Fruit fly (Drosophila melanogaster) whole organism: ENCODE measurements around the gene Tsp33B.

ENCODE experiments used
- CG8478 ChIP-seq: fragments of >200 bp; optimal IDR thresholded peaks from 2 replicates; lab custom pipeline; 2018; ENCODE audit warnings: inconsistent platforms
- Dll ChIP-seq: fragments of >200 bp; optimal IDR thresholded peaks from 2 replicates; lab custom pipeline; 2017
- pan ChIP-seq: fragments of >200 bp; optimal IDR thresholded peaks from 2 replicates; lab custom pipeline; 2017
- psq ChIP-seq: fragments of >200 bp; optimal IDR thresholded peaks from 2 replicates; lab custom pipeline; 2017
- usp ChIP-seq: fragments of >200 bp; optimal IDR thresholded peaks from 2 replicates; lab custom pipeline; 2017; ENCODE audit warnings: missing biosample characterization, missing genetic modification characterization, mixed read lengths

DNA sequence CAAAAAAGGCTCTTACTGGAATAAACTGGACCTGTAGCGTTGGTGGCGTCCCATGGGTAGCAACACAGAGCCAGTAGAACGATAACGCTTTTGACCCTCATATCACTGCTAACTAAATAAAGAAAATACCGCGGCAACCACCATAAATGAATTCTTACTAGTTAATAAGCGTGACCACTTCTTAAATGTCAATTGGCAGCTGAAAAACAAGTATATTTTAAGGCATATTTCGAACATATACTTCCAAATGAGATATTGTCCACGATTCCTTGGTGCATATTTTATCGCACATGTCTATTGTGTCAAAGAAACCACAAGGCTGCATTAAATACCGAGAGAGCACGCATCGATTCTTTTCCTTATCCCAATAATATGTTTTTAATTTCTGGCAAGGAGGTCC lies 38.2 kb downstream of the Tsp33B start, which contains the start of gene CG42471:
- no peak for TF ChIP-seq Dll (lab: Kevin White, UChicago)
- no peak for TF ChIP-seq pan
- TF ChIP-seq psq (lab: Kevin White, UChicago): no peak
- no peak for TF ChIP-seq CG8478 (lab: Kevin White, UChicago)
- TF ChIP-seq usp: no peak
